Worm (Caenorhabditis elegans) whole organism, late embryonic: ENCODE data around the gene F02E11.2.

Source experiments
- ceh-22 ChIP-seq: sonication (generic microtip); optimal IDR thresholded peaks from 2 replicates; lab custom pipeline; 2017; ENCODE audit warnings: missing biosample characterization, missing genetic modification characterization
- ceh-6 ChIP-seq: fragments of 200-800 bp; sonication (Bioruptor generic); optimal IDR thresholded peaks from 2 replicates; lab custom pipeline; 2018; ENCODE audit warnings: mild to moderate bottlenecking, missing genetic modification characterization, missing compliant biosample characterization
- ceh-9 ChIP-seq: sonication (generic microtip); optimal IDR thresholded peaks from 2 replicates; lab custom pipeline; 2016; ENCODE audit warnings: mild to moderate bottlenecking, missing genetic modification characterization, inconsistent platforms, missing compliant biosample characterization
- dve-1 ChIP-seq: sonication (generic microtip); optimal IDR thresholded peaks from 2 replicates; lab custom pipeline; 2017; ENCODE audit warnings: antibody characterized with exemption, mild to moderate bottlenecking, missing genetic modification characterization, missing compliant biosample characterization
- elt-4 ChIP-seq: sonication (generic microtip); optimal IDR thresholded peaks from 2 replicates; lab custom pipeline; 2016; ENCODE audit warnings: missing genetic modification characterization, missing compliant biosample characterization
- ets-4 ChIP-seq: sonication (generic microtip); optimal IDR thresholded peaks from 2 replicates; lab custom pipeline; 2016; ENCODE audit warnings: missing genetic modification characterization, missing compliant biosample characterization
- nfya-1 ChIP-seq: sonication (generic microtip); optimal IDR thresholded peaks from 2 replicates; lab custom pipeline; 2017; ENCODE audit warnings: missing genetic modification characterization, mild to moderate bottlenecking, missing compliant biosample characterization, antibody characterized with exemption, moderate library complexity
- pros-1 ChIP-seq: fragments of 150-350 bp; optimal IDR thresholded peaks from 2 replicates; lab custom pipeline; 2014; ENCODE audit warnings: missing biosample characterization, missing genetic modification reagents, missing genetic modification characterization
- tbx-2 ChIP-seq: sonication (generic microtip); optimal IDR thresholded peaks from 2 replicates; lab custom pipeline; 2016; ENCODE audit warnings: missing genetic modification characterization, missing compliant biosample characterization

DNA sequence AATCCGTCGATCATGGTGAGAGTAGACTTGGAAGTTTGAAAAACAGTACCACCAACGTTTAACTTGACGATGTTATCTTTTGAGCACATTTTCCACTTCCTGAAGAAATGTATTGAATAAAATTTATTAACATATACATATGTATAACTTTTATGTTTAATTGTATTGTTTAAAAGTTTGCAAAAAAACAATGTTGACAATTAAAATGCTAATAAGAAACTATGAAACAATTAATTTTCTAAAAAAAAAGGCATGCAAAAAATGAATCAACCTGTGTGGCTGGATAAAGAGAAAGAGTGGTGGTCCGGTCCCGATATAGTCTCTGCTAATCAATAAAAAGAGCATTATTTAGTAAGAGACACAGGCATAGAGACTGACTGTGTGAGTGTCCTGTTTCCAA, 27.9 kb upstream of the F02E11.2 start, which contains the start of gene C17F4.8:
- TF ChIP-seq tbx-2 (tag; lab: Kevin White, UChicago) (no peak), elt-4 (tag; lab: Kevin White, UChicago) (no peak), pros-1 (tag; lab: Kevin White, UChicago) (no peak), ets-4 (tag; lab: Kevin White, UChicago) (no peak), ceh-9 (tag; lab: Kevin White, UChicago) (no peak), dve-1 (tag; lab: Kevin White, UChicago) (no peak), nfya-1 (tag; lab: Kevin White, UChicago) (no peak), ceh-22 (tag; lab: Kevin White, UChicago) (no peak), ceh-6 (GFP tag; lab: Kevin White, UChicago) (no peak)
